Fruit fly (Drosophila melanogaster) whole organism, embryonic: ENCODE measurements around the gene mAChR-C.

Experiments used
- Adf1 ChIP-seq: fragments of 200-800 bp; sonication (Bioruptor generic); IDR thresholded peaks from 2 replicates; pipeline ENCODE4 v1.3.6; 2022; ENCODE audit warnings: missing biosample characterization, missing genetic modification characterization
- CG10209 ChIP-seq: fragments of 200-800 bp; sonication (Bioruptor generic); optimal IDR thresholded peaks from 3 replicates; lab custom pipeline; 2017; ENCODE audit warnings: missing biosample characterization, mild to moderate bottlenecking, missing genetic modification characterization, missing genetic modification reagents
- CG10543 ChIP-seq: fragments of 200-800 bp; sonication (Bioruptor generic); optimal IDR thresholded peaks from 3 replicates; lab custom pipeline; 2017; ENCODE audit warnings: missing biosample characterization, mild to moderate bottlenecking, missing genetic modification characterization, moderate library complexity
- CG11560 ChIP-seq: fragments of 200-800 bp; sonication (Bioruptor generic); IDR thresholded peaks from 3 replicates; pipeline ENCODE4 v1.3.6; 2022; ENCODE audit warnings: missing biosample characterization, missing genetic modification characterization
- CG12744 ChIP-seq: fragments of 200-800 bp; sonication (Bioruptor generic); optimal IDR thresholded peaks from 2 replicates; lab custom pipeline; 2016; ENCODE audit warnings: missing biosample characterization, missing genetic modification characterization
- CG14014 ChIP-seq: fragments of 200-800 bp; sonication (Bioruptor generic); IDR thresholded peaks from 2 replicates; pipeline ENCODE4 v1.3.6; 2022; ENCODE audit warnings: missing biosample characterization, missing genetic modification characterization
- CG31365 ChIP-seq: fragments of 200-800 bp; sonication (Bioruptor generic); optimal IDR thresholded peaks from 2 replicates; lab custom pipeline; 2018; ENCODE audit warnings: missing biosample characterization, mild to moderate bottlenecking, missing genetic modification characterization
- CG34224 ChIP-seq: fragments of 200-800 bp; sonication (Bioruptor generic); IDR thresholded peaks from 3 replicates; pipeline ENCODE4 v1.3.6; 2022; ENCODE audit warnings: missing biosample characterization, missing genetic modification characterization; ENCODE audit not compliant: partially characterized antibody
- CG6272 ChIP-seq: fragments of 200-800 bp; sonication (Bioruptor generic); IDR thresholded peaks from 2 replicates; pipeline ENCODE4 v1.3.6; 2022; ENCODE audit warnings: missing biosample characterization, missing genetic modification characterization
- CG6654 ChIP-seq: fragments of 200-800 bp; sonication (Bioruptor generic); optimal IDR thresholded peaks from 2 replicates; lab custom pipeline; 2017; ENCODE audit warnings: missing biosample characterization, mild to moderate bottlenecking, missing genetic modification characterization
- CG8388 ChIP-seq: fragments of 200-800 bp; sonication (Bioruptor generic); optimal IDR thresholded peaks from 2 replicates; lab custom pipeline; 2019; ENCODE audit warnings: missing biosample characterization, mild to moderate bottlenecking, missing genetic modification characterization, moderate library complexity
- CG9215 ChIP-seq: fragments of 200-800 bp; sonication (Bioruptor generic); IDR thresholded peaks from 2 replicates; pipeline ENCODE4 v1.3.6; 2022; ENCODE audit warnings: missing biosample characterization, missing genetic modification characterization
- CTCF ChIP-seq: fragments of 200-800 bp; sonication (Bioruptor generic); optimal IDR thresholded peaks from 2 replicates; lab custom pipeline; 2017; ENCODE audit warnings: missing biosample characterization, mild to moderate bottlenecking, missing genetic modification characterization, moderate library complexity
- Camta ChIP-seq: fragments of 200-800 bp; sonication (Bioruptor generic); optimal IDR thresholded peaks from 2 replicates; lab custom pipeline; 2016; ENCODE audit warnings: missing biosample characterization, missing genetic modification characterization
- CkIIα-i1 ChIP-seq: fragments of 200-800 bp; sonication (Bioruptor generic); IDR thresholded peaks from 2 replicates; pipeline ENCODE4 v1.3.6; 2022; ENCODE audit warnings: missing biosample characterization, missing genetic modification characterization
- D19A ChIP-seq: fragments of 200-800 bp; optimal IDR thresholded peaks from 3 replicates; lab custom pipeline; 2019; ENCODE audit warnings: missing biosample characterization, mild to moderate bottlenecking, missing genetic modification characterization, moderate library complexity
- Dip2 ChIP-seq: fragments of 200-800 bp; sonication (Bioruptor generic); IDR thresholded peaks from 2 replicates; pipeline ENCODE4 v1.3.6; 2022; ENCODE audit warnings: missing biosample characterization, missing genetic modification characterization
- Dip3 ChIP-seq: fragments of 200-800 bp; sonication (Bioruptor generic); optimal IDR thresholded peaks from 3 replicates; lab custom pipeline; 2016; ENCODE audit warnings: missing biosample characterization, missing genetic modification characterization
- Doc2 ChIP-seq: fragments of 200-800 bp; sonication (Bioruptor generic); IDR thresholded peaks from 2 replicates; pipeline ENCODE4 v1.3.6; 2022; ENCODE audit warnings: missing biosample characterization, missing genetic modification characterization
- Drgx ChIP-seq: fragments of 200-800 bp; sonication (Bioruptor generic); IDR thresholded peaks from 2 replicates; pipeline ENCODE4 v1.3.6; 2022; ENCODE audit warnings: missing biosample characterization, missing genetic modification characterization
- Ets65A ChIP-seq: fragments of 200-800 bp; sonication (Bioruptor generic); peaks from one replicate; lab custom pipeline; 2016; ENCODE audit warnings: missing biosample characterization, missing genetic modification characterization
- Fer3 ChIP-seq: fragments of 200-800 bp; sonication (Bioruptor generic); optimal IDR thresholded peaks from 2 replicates; lab custom pipeline; 2018; ENCODE audit warnings: missing biosample characterization, mild to moderate bottlenecking, missing genetic modification characterization, moderate library complexity
- HLHmδ ChIP-seq: fragments of 200-800 bp; sonication (Bioruptor generic); optimal IDR thresholded peaks from 2 replicates; lab custom pipeline; 2018; ENCODE audit warnings: missing biosample characterization, mild to moderate bottlenecking, missing genetic modification characterization, moderate library complexity
- Hr39 ChIP-seq: fragments of >200 bp; optimal IDR thresholded peaks from 2 replicates; lab custom pipeline; 2017
- Med ChIP-seq: fragments of 200-800 bp; sonication (Bioruptor generic); peaks from one replicate; lab custom pipeline; 2016; ENCODE audit warnings: missing biosample characterization, missing genetic modification characterization, mild to moderate bottlenecking, inconsistent platforms, moderate library complexity
- Myb ChIP-seq: fragments of 200-800 bp; sonication (Bioruptor generic); optimal IDR thresholded peaks from 2 replicates; lab custom pipeline; 2016; ENCODE audit warnings: missing biosample characterization, missing genetic modification characterization
- Nf-YA ChIP-seq: fragments of 200-800 bp; sonication (Bioruptor generic); IDR thresholded peaks from 2 replicates; pipeline ENCODE4 v1.3.6; 2022; ENCODE audit warnings: missing biosample characterization, missing genetic modification characterization
- Sin3A ChIP-seq: fragments of >200 bp; optimal IDR thresholded peaks from 2 replicates; lab custom pipeline; 2018
- br ChIP-seq: fragments of >200 bp; optimal IDR thresholded peaks from 2 replicates; lab custom pipeline; 2017
- esg ChIP-seq: fragments of 200-800 bp; sonication (Bioruptor generic); conservative IDR thresholded peaks from 2 replicates; pipeline ENCODE4 v1.3.6; 2022; ENCODE audit warnings: missing biosample characterization, missing genetic modification characterization
- fd102C ChIP-seq: fragments of 200-800 bp; sonication (Bioruptor generic); optimal IDR thresholded peaks from 2 replicates; lab custom pipeline; 2018; ENCODE audit warnings: missing biosample characterization, mild to moderate bottlenecking, missing genetic modification characterization, moderate library complexity
- gce ChIP-seq: fragments of 200-800 bp; sonication (Bioruptor generic); IDR thresholded peaks from 3 replicates; pipeline ENCODE4 v1.3.6; 2022; ENCODE audit warnings: missing biosample characterization, missing genetic modification characterization
- kay ChIP-seq: fragments of 200-800 bp; sonication (Bioruptor generic); optimal IDR thresholded peaks from 2 replicates; lab custom pipeline; 2016; ENCODE audit warnings: missing biosample characterization, missing genetic modification characterization
- lola ChIP-seq, 3 experiments: fragments of >200 bp in 2 of 3; fragments of 200-800 bp in 1 of 3; sonication (Bioruptor generic) in 1 of 3; optimal IDR thresholded peaks; 2 replicates each; lab custom pipeline; 2017 to 2019; ENCODE audit warnings: missing biosample characterization in 3 of 3, missing genetic modification characterization in 3 of 3, mild to moderate bottlenecking in 1 of 3, moderate library complexity in 1 of 3
- otp ChIP-seq: fragments of 200-800 bp; sonication (Bioruptor generic); IDR thresholded peaks from 3 replicates; pipeline ENCODE4, ENCODE4 v1.3.6; 2022; ENCODE audit warnings: missing biosample characterization, missing genetic modification characterization
- pan ChIP-seq, 4 experiments: fragments of >200 bp in 3 of 4; fragments of 200-800 bp in 1 of 4; sonication (Bioruptor generic) in 1 of 4; optimal IDR thresholded peaks in 3 of 4; IDR thresholded peaks in 1 of 4; 2 replicates each; pipeline versions ENCODE4 v1.3.6 to Lab custom; 2017 to 2022; ENCODE audit warnings: missing biosample characterization in 2 of 4, missing genetic modification characterization in 2 of 4, mixed read lengths in 1 of 4
- pita ChIP-seq: fragments of 200-800 bp; sonication (Bioruptor generic); optimal IDR thresholded peaks from 2 replicates; lab custom pipeline; 2017; ENCODE audit warnings: missing biosample characterization, mild to moderate bottlenecking, missing genetic modification characterization
- usp ChIP-seq: fragments of >200 bp; optimal IDR thresholded peaks from 2 replicates; lab custom pipeline; 2017; ENCODE audit warnings: missing biosample characterization, missing genetic modification characterization
- vnd ChIP-seq: fragments of 200-800 bp; sonication (Bioruptor generic); IDR thresholded peaks from 3 replicates; pipeline ENCODE4 v1.3.6; 2022; ENCODE audit warnings: missing biosample characterization, missing genetic modification characterization; ENCODE audit not compliant: partially characterized antibody
- wdn ChIP-seq: fragments of 200-800 bp; sonication (Bioruptor generic); IDR thresholded peaks from 2 replicates; pipeline ENCODE4 v1.3.6; 2022; ENCODE audit warnings: missing biosample characterization, missing genetic modification characterization
- yki ChIP-seq: fragments of >200 bp; optimal IDR thresholded peaks from 3 replicates; lab custom pipeline; 2018

mAChR-C gene

dm6 chrX:6863289-6863938 is 30.9 kb upstream of the mAChR-C start, which contains the start of gene CG43736 (continued):
- TF ChIP-seq esg (peak; percentile 87), gce (GFP tag; lab: Robert Waterston, UW) (no peak; the same call in 2 of the 3 replicates), CG6654 (GFP tag; lab: Kevin White, UChicago) (peak; percentile 86), CG11560 (tag; lab: Robert Waterston, UW) (peak; percentile 74), wdn (GFP tag; lab: Robert Waterston, UW) (peak; percentile 70; the same call in 1 of the 2 replicates), Fer3 (tag; lab: Kevin White, UChicago) (peak; percentile 96), vnd (no peak), otp (peak; percentile 82), Camta (GFP tag; lab: Kevin White, UChicago) (peak; percentile 91), Adf1 (GFP tag; lab: Robert Waterston, UW) (no peak), Nf-YA (peak; percentile 82), pan (optimal IDR thresholded peaks at IDR 0.05; lab: Kevin White, UChicago) (no peak), pan (GFP tag; optimal IDR thresholded peaks at IDR 0.05 in 1 of 2, IDR thresholded peaks at IDR 0.05 in 1 of 2) (peak in 1 of 2 experiments; percentile 90), CTCF (GFP tag; lab: Kevin White, UChicago) (peak; percentile 65), yki (lab: Kevin White, UChicago) (no peak), CkIIα-i1 (GFP tag; lab: Robert Waterston, UW) (0 out of 2 replicates have a peak, but pooled peaks have one; percentile 23), D19A (peak; percentile 96), pita (GFP tag; lab: Kevin White, UChicago) (no peak), fd102C (peak; percentile 51), Hr39 (lab: Kevin White, UChicago) (no peak), usp (GFP tag; lab: Kevin White, UChicago) (no peak), Sin3A (no peak), Med (GFP tag; lab: Kevin White, UChicago) (peak; percentile 98), CG34224 (GFP tag; lab: Robert Waterston, UW) (no peak), HLHmδ (GFP tag; lab: Kevin White, UChicago) (no peak), Drgx (GFP tag; lab: Robert Waterston, UW) (peak; percentile 90), CG14014 (GFP tag; lab: Robert Waterston, UW) (peak; percentile 88), Dip3 (GFP tag; lab: Kevin White, UChicago) (peak; percentile 91), CG10209 (GFP tag; lab: Kevin White, UChicago) (peak; percentile 96), br (no peak), kay (GFP tag; lab: Kevin White, UChicago) (peak; percentile 81), CG8388 (GFP tag; lab: Kevin White, UChicago) (peak; percentile 95), lola (GFP tag; optimal IDR thresholded peaks at IDR 0.05; lab: Kevin White, UChicago) (peak in 1 of 3 experiments; percentile 95), Doc2 (GFP tag; lab: Robert Waterston, UW) (0 out of 2 replicates have a peak, but pooled peaks have one; percentile 39), Dip2 (GFP tag; lab: Robert Waterston, UW) (peak; percentile 41; the same call in 1 of the 2 replicates), CG12744 (GFP tag; lab: Kevin White, UChicago) (peak; percentile 90), Myb (GFP tag; lab: Kevin White, UChicago) (peak; percentile 78), CG10543 (GFP tag; lab: Kevin White, UChicago) (peak; percentile 73), CG6272 (GFP tag; lab: Robert Waterston, UW) (peak; percentile 69), Ets65A (peak; percentile 98), CG31365 (peak; percentile 84), CG9215 (GFP tag; lab: Robert Waterston, UW) (peak; percentile 83)
- TF ChIP-seq, all 482 proteins: peak for 410
